Fruit fly (Drosophila melanogaster) whole organism, embryonic: Measurements from ENCODE around the gene CG34282.

Experiments used
- C15 ChIP-seq: fragments of 200-800 bp; sonication (Bioruptor generic); IDR thresholded peaks from 3 replicates; pipeline ENCODE4 v1.3.6; 2022; ENCODE audit warnings: missing biosample characterization, missing genetic modification characterization
- CG10267 ChIP-seq: fragments of 200-800 bp; sonication (Bioruptor generic); optimal IDR thresholded peaks from 2 replicates; lab custom pipeline; 2018; ENCODE audit warnings: missing biosample characterization, mild to moderate bottlenecking, missing genetic modification characterization, moderate library complexity
- CG10274 ChIP-seq: fragments of 200-800 bp; sonication (Bioruptor generic); optimal IDR thresholded peaks from 3 replicates; lab custom pipeline; 2017; ENCODE audit warnings: missing biosample characterization, mild to moderate bottlenecking, missing genetic modification characterization
- CG11398 ChIP-seq: fragments of 200-800 bp; sonication (Bioruptor generic); optimal IDR thresholded peaks from 2 replicates; lab custom pipeline; 2016; ENCODE audit warnings: missing biosample characterization, missing genetic modification characterization
- CG12155 ChIP-seq: fragments of 200-800 bp; sonication (Bioruptor generic); optimal IDR thresholded peaks from 3 replicates; lab custom pipeline; 2016; ENCODE audit warnings: missing biosample characterization, missing genetic modification characterization
- CG12299 ChIP-seq: fragments of 200-800 bp; sonication (Bioruptor generic); optimal IDR thresholded peaks from 2 replicates; lab custom pipeline; 2018; ENCODE audit warnings: missing biosample characterization, mild to moderate bottlenecking, missing genetic modification characterization
- CG12942 ChIP-seq: fragments of 200-800 bp; sonication (Bioruptor generic); optimal IDR thresholded peaks from 3 replicates; lab custom pipeline; 2016; ENCODE audit warnings: missing biosample characterization, missing genetic modification characterization
- CG14667 ChIP-seq: fragments of 200-800 bp; sonication (Bioruptor generic); IDR thresholded peaks from 2 replicates; pipeline ENCODE4 v1.3.6; 2022; ENCODE audit warnings: missing biosample characterization, missing genetic modification characterization
- CG15696 ChIP-seq: fragments of 200-800 bp; sonication (Bioruptor generic); optimal IDR thresholded peaks from 2 replicates; lab custom pipeline; 2019; ENCODE audit warnings: missing biosample characterization, mild to moderate bottlenecking, missing genetic modification characterization, moderate library complexity
- CG18599 ChIP-seq: fragments of 200-800 bp; sonication (Bioruptor generic); optimal IDR thresholded peaks from 3 replicates; lab custom pipeline; 2017; ENCODE audit warnings: missing biosample characterization, missing genetic modification characterization, mild to moderate bottlenecking, moderate library complexity, missing genetic modification reagents
- CG18619 ChIP-seq: fragments of 200-800 bp; sonication (Bioruptor generic); optimal IDR thresholded peaks from 3 replicates; lab custom pipeline; 2017; ENCODE audit warnings: missing biosample characterization, mild to moderate bottlenecking, missing genetic modification characterization
- CG2875 ChIP-seq: fragments of 200-800 bp; sonication (Bioruptor generic); optimal IDR thresholded peaks from 2 replicates; lab custom pipeline; 2017; ENCODE audit warnings: missing biosample characterization, mild to moderate bottlenecking, missing genetic modification characterization, missing genetic modification reagents
- CG2889 ChIP-seq: fragments of 200-800 bp; sonication (Bioruptor generic); IDR thresholded peaks from 3 replicates; pipeline ENCODE4 v1.3.6; 2022; ENCODE audit warnings: missing biosample characterization, missing genetic modification characterization
- CG34422 ChIP-seq: fragments of 200-800 bp; sonication (Bioruptor generic); IDR thresholded peaks from 3 replicates; pipeline ENCODE4 v1.3.6; 2022; ENCODE audit warnings: missing biosample characterization, missing genetic modification characterization
- CG4820 ChIP-seq: fragments of 200-800 bp; sonication (Bioruptor generic); optimal IDR thresholded peaks from 3 replicates; lab custom pipeline; 2016; ENCODE audit warnings: missing biosample characterization, missing genetic modification characterization
- CG6254 ChIP-seq: fragments of 200-800 bp; sonication (Bioruptor generic); optimal IDR thresholded peaks from 3 replicates; lab custom pipeline; 2017; ENCODE audit warnings: mild to moderate bottlenecking, missing biosample characterization, missing genetic modification reagents, missing genetic modification characterization
- CG8478 ChIP-seq: fragments of >200 bp; optimal IDR thresholded peaks from 2 replicates; lab custom pipeline; 2018
- CG8765 ChIP-seq: fragments of 200-800 bp; sonication (Bioruptor generic); IDR thresholded peaks from 2 replicates; pipeline ENCODE4 v1.3.6; 2022; ENCODE audit warnings: missing biosample characterization, missing genetic modification characterization
- CG9727 ChIP-seq: fragments of 200-800 bp; sonication (Bioruptor generic); optimal IDR thresholded peaks from 3 replicates; lab custom pipeline; 2017; ENCODE audit warnings: missing biosample characterization, mild to moderate bottlenecking, missing genetic modification characterization
- CrebB ChIP-seq: fragments of 200-800 bp; sonication (Bioruptor generic); optimal IDR thresholded peaks from 3 replicates; lab custom pipeline; 2018; ENCODE audit warnings: missing biosample characterization, mild to moderate bottlenecking, missing genetic modification characterization
- HLH54F ChIP-seq: fragments of 200-800 bp; sonication (Bioruptor generic); optimal IDR thresholded peaks from 3 replicates; lab custom pipeline; 2016; ENCODE audit warnings: missing biosample characterization, missing genetic modification characterization
- HLHmδ ChIP-seq: fragments of 200-800 bp; sonication (Bioruptor generic); optimal IDR thresholded peaks from 2 replicates; lab custom pipeline; 2018; ENCODE audit warnings: missing biosample characterization, mild to moderate bottlenecking, missing genetic modification characterization, moderate library complexity
- Kr ChIP-seq: fragments of 200-800 bp; sonication (Bioruptor generic); optimal IDR thresholded peaks from 2 replicates; lab custom pipeline; 2017; ENCODE audit warnings: missing biosample characterization, mild to moderate bottlenecking, missing genetic modification characterization
- Max ChIP-seq: fragments of 200-800 bp; sonication (Bioruptor generic); optimal IDR thresholded peaks from 2 replicates; lab custom pipeline; 2016; ENCODE audit warnings: missing biosample characterization, mild to moderate bottlenecking, missing genetic modification characterization
- Meics ChIP-seq: fragments of 200-800 bp; sonication (Bioruptor generic); optimal IDR thresholded peaks from 2 replicates; lab custom pipeline; 2017; ENCODE audit warnings: missing biosample characterization, mild to moderate bottlenecking, missing genetic modification characterization
- Nf-YA ChIP-seq: fragments of 200-800 bp; sonication (Bioruptor generic); IDR thresholded peaks from 2 replicates; pipeline ENCODE4 v1.3.6; 2022; ENCODE audit warnings: missing biosample characterization, missing genetic modification characterization
- Pdp1 ChIP-seq, 2 experiments: fragments of 200-800 bp; sonication (Bioruptor generic); optimal IDR thresholded peaks; 3 replicates each; lab custom pipeline; 2016; ENCODE audit warnings: missing biosample characterization in 2 of 2, missing genetic modification characterization in 2 of 2, mild to moderate bottlenecking in 1 of 2, moderate library complexity in 1 of 2
- Sox102F ChIP-seq: fragments of 200-800 bp; sonication (Bioruptor generic); optimal IDR thresholded peaks from 2 replicates; lab custom pipeline; 2018; ENCODE audit warnings: missing biosample characterization, mild to moderate bottlenecking, missing genetic modification characterization, moderate library complexity
- Sry-δ ChIP-seq: fragments of 200-800 bp; sonication (Bioruptor generic); optimal IDR thresholded peaks from 2 replicates; lab custom pipeline; 2016; ENCODE audit warnings: missing biosample characterization, missing genetic modification characterization
- Taf1 ChIP-seq: fragments of 200-800 bp; sonication (Bioruptor generic); IDR thresholded peaks from 2 replicates; pipeline ENCODE4 v1.3.6; 2022; ENCODE audit warnings: missing biosample characterization, missing genetic modification characterization
- amos ChIP-seq: fragments of 200-800 bp; sonication (Bioruptor generic); IDR thresholded peaks from 2 replicates; pipeline ENCODE4 v1.3.6; 2022; ENCODE audit warnings: missing biosample characterization, missing genetic modification characterization; ENCODE audit not compliant: partially characterized antibody
- caup ChIP-seq: fragments of 200-800 bp; sonication (Bioruptor generic); optimal IDR thresholded peaks from 3 replicates; lab custom pipeline; 2017; ENCODE audit warnings: missing biosample characterization, mild to moderate bottlenecking, missing genetic modification characterization, moderate library complexity; ENCODE audit not compliant: severe bottlenecking
- chm ChIP-seq: fragments of 200-800 bp; sonication (Bioruptor generic); IDR thresholded peaks from 2 replicates; pipeline ENCODE4 v1.3.6; 2022; ENCODE audit warnings: missing biosample characterization, missing genetic modification characterization
- ci ChIP-seq: fragments of 200-800 bp; sonication (Bioruptor generic); IDR thresholded peaks from 3 replicates; pipeline ENCODE4 v1.3.6; 2022; ENCODE audit warnings: missing biosample characterization, missing genetic modification characterization
- dati ChIP-seq: fragments of 200-800 bp; sonication (Bioruptor generic); IDR thresholded peaks from 2 replicates; pipeline ENCODE4 v1.3.6; 2022; ENCODE audit warnings: missing biosample characterization, missing genetic modification characterization
- fru ChIP-seq: fragments of >200 bp; optimal IDR thresholded peaks from 2 replicates; lab custom pipeline; 2017
- gem ChIP-seq: fragments of 200-800 bp; sonication (Bioruptor generic); optimal IDR thresholded peaks from 2 replicates; lab custom pipeline; 2019; ENCODE audit warnings: missing biosample characterization, mild to moderate bottlenecking, missing genetic modification characterization, moderate library complexity
- gro ChIP-seq: fragments of 200-800 bp; sonication (Bioruptor generic); optimal IDR thresholded peaks from 2 replicates; lab custom pipeline; 2016; ENCODE audit warnings: missing biosample characterization, missing genetic modification characterization
- jumu ChIP-seq: fragments of 200-800 bp; sonication (Bioruptor generic); optimal IDR thresholded peaks from 3 replicates; lab custom pipeline; 2016; ENCODE audit warnings: missing biosample characterization, missing genetic modification characterization
- nmo ChIP-seq: fragments of 200-800 bp; sonication (Bioruptor generic); optimal IDR thresholded peaks from 2 replicates; lab custom pipeline; 2018; ENCODE audit warnings: missing biosample characterization, mild to moderate bottlenecking, missing genetic modification characterization, moderate library complexity
- nom ChIP-seq: fragments of 200-800 bp; sonication (Bioruptor generic); optimal IDR thresholded peaks from 2 replicates; lab custom pipeline; 2017; ENCODE audit warnings: missing biosample characterization, missing genetic modification characterization, mild to moderate bottlenecking, moderate library complexity, missing genetic modification reagents
- otp ChIP-seq: fragments of 200-800 bp; sonication (Bioruptor generic); IDR thresholded peaks from 3 replicates; pipeline ENCODE4, ENCODE4 v1.3.6; 2022; ENCODE audit warnings: missing biosample characterization, missing genetic modification characterization
- pfk ChIP-seq: fragments of 200-800 bp; sonication (Bioruptor generic); optimal IDR thresholded peaks from 2 replicates; lab custom pipeline; 2018; ENCODE audit warnings: missing biosample characterization, mild to moderate bottlenecking, missing genetic modification characterization, moderate library complexity
- pnt ChIP-seq: fragments of 200-800 bp; sonication (Bioruptor generic); optimal IDR thresholded peaks from 3 replicates; lab custom pipeline; 2016; ENCODE audit warnings: missing biosample characterization, missing genetic modification characterization
- ro ChIP-seq: fragments of 200-800 bp; sonication (Bioruptor generic); IDR thresholded peaks from 2 replicates; pipeline ENCODE4 v1.3.6; 2022; ENCODE audit warnings: missing biosample characterization, missing genetic modification characterization
- schlank ChIP-seq: fragments of 200-800 bp; sonication (Bioruptor generic); optimal IDR thresholded peaks from 2 replicates; lab custom pipeline; 2018; ENCODE audit warnings: missing biosample characterization, mild to moderate bottlenecking, missing genetic modification characterization
- slp2 ChIP-seq: fragments of 200-800 bp; sonication (Bioruptor generic); optimal IDR thresholded peaks from 2 replicates; lab custom pipeline; 2016; ENCODE audit warnings: missing biosample characterization, missing genetic modification characterization
- sob ChIP-seq: fragments of 200-800 bp; sonication (Bioruptor generic); IDR thresholded peaks from 2 replicates; pipeline ENCODE4 v1.3.6; 2022; ENCODE audit warnings: missing biosample characterization, missing genetic modification characterization
- tgo ChIP-seq: fragments of 200-800 bp; sonication (Bioruptor generic); IDR thresholded peaks from 3 replicates; pipeline ENCODE4 v1.3.6; 2022; ENCODE audit warnings: missing biosample characterization, missing genetic modification characterization
- trem ChIP-seq: fragments of 200-800 bp; optimal IDR thresholded peaks from 3 replicates; lab custom pipeline; 2019; ENCODE audit warnings: missing biosample characterization, mild to moderate bottlenecking, missing genetic modification characterization, moderate library complexity

CG34282 gene

DNA sequence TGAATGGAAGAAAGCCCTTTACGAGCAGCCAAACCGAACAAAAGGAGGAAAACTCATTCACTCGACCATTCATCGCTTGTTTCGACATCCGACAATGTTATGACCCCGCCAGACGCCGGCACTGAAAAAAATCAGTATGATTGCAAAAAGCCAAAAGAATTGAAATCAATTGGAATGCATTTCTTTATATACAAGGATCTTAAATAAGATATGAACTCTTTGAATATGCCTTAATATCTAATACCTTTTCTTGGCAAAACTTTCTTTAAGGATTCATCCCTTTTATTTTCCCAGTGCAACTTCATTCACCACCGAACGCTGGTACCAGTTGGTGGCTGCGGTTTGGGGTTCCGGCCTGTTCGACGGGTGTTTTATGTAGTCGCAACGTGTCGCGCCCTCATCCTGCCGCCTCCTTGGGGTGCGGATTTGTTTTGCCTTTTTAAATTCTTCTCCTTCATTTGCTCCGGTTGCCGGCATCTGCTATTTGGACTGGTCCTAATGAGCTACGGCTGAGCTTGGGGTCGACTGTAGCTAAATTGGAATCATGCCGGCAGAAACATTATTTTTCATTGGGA lies 24.8 kb downstream of the CG34282 start (continued):
- TF ChIP-seq CG18599 (GFP tag; lab: Kevin White, UChicago): peak; percentile 97
- no peak for TF ChIP-seq fru (lab: Kevin White, UChicago)
- TF ChIP-seq caup (GFP tag; lab: Kevin White, UChicago): peak; percentile 90
- TF ChIP-seq CG6254: peak; percentile 62
- TF ChIP-seq CG12155 (GFP tag; lab: Kevin White, UChicago): peak; percentile 67
- peak; percentile 79 for TF ChIP-seq Nf-YA (GFP tag; lab: Robert Waterston, UW)
- peak; percentile 83 for TF ChIP-seq sob (GFP tag; lab: Robert Waterston, UW)
- TF ChIP-seq nom: peak; percentile 17
- TF ChIP-seq CG18619 (GFP tag; lab: Kevin White, UChicago): peak; percentile 85
- peak; percentile 72 for TF ChIP-seq CG4820 (GFP tag; lab: Kevin White, UChicago)
- peak in 1 of 2 experiments; percentile 83 for TF ChIP-seq Pdp1 (GFP tag; optimal IDR thresholded peaks at IDR 0.05; lab: Kevin White, UChicago)
- TF ChIP-seq CG14667 (GFP tag; lab: Robert Waterston, UW): peak; percentile 66
- peak; percentile 84 for TF ChIP-seq Sox102F (GFP tag; lab: Kevin White, UChicago)
- 0 out of 3 replicates have a peak, but pooled peaks have one; percentile 59 for TF ChIP-seq C15 (GFP tag; lab: Robert Waterston, UW)
- peak; percentile 69; the same call in 2 of the 3 replicates for TF ChIP-seq CG2889 (GFP tag; lab: Robert Waterston, UW)
- TF ChIP-seq pfk (GFP tag; lab: Kevin White, UChicago): no peak
- TF ChIP-seq HLH54F: peak; percentile 76
- no peak for TF ChIP-seq Kr (GFP tag; lab: Kevin White, UChicago)
- peak; percentile 74 for TF ChIP-seq Max (GFP tag; lab: Kevin White, UChicago)
- no peak for TF ChIP-seq CG8478 (lab: Kevin White, UChicago)
- peak; percentile 82 for TF ChIP-seq CG12299 (tag; lab: Kevin White, UChicago)
- peak; percentile 71 for TF ChIP-seq CG2875
- peak; percentile 76 for TF ChIP-seq CG34422 (GFP tag; lab: Robert Waterston, UW)
- TF ChIP-seq HLHmδ (GFP tag; lab: Kevin White, UChicago): no peak
- TF ChIP-seq ro (GFP tag; lab: Robert Waterston, UW): peak; percentile 59; the same call in 1 of the 2 replicates
- peak; percentile 18; the same call in 1 of the 2 replicates for TF ChIP-seq CG8765 (GFP tag; lab: Robert Waterston, UW)
- TF ChIP-seq CG15696 (tag; lab: Kevin White, UChicago): peak; percentile 59
- peak; percentile 60 for TF ChIP-seq CG12942
- TF ChIP-seq CG10274 (GFP tag; lab: Kevin White, UChicago): peak; percentile 36
- TF ChIP-seq pnt (GFP tag; lab: Kevin White, UChicago): peak; percentile 81
- peak; percentile 75 for TF ChIP-seq schlank
- peak; percentile 88 for TF ChIP-seq Meics (GFP tag; lab: Kevin White, UChicago)
- TF ChIP-seq ci (GFP tag; lab: Robert Waterston, UW): peak; percentile 92
- TF ChIP-seq gem (tag; lab: Kevin White, UChicago): peak; percentile 90
- peak; percentile 63 for TF ChIP-seq trem (tag; lab: Kevin White, UChicago)
- peak; percentile 89 for TF ChIP-seq gro (GFP tag; lab: Kevin White, UChicago)
- TF ChIP-seq Taf1 (GFP tag; lab: Robert Waterston, UW): peak; percentile 74
- TF ChIP-seq jumu (GFP tag; lab: Kevin White, UChicago): peak; percentile 34
- TF ChIP-seq otp (GFP tag; lab: Robert Waterston, UW): peak; percentile 63; the same call in 1 of the 3 replicates
- peak; percentile 86 for TF ChIP-seq tgo
- peak; percentile 58 for TF ChIP-seq CG11398 (GFP tag; lab: Kevin White, UChicago)
- TF ChIP-seq amos (GFP tag; lab: Robert Waterston, UW): no peak
- peak; percentile 82 for TF ChIP-seq CG9727 (GFP tag; lab: Kevin White, UChicago)
- TF ChIP-seq slp2 (GFP tag; lab: Kevin White, UChicago): peak; percentile 58
- peak; percentile 86 for TF ChIP-seq nmo (GFP tag; lab: Kevin White, UChicago)
- TF ChIP-seq Sry-δ (GFP tag; lab: Kevin White, UChicago): peak; percentile 41
- TF ChIP-seq dati (GFP tag; lab: Robert Waterston, UW): peak; percentile 63
- TF ChIP-seq CG10267: peak; percentile 76
- peak; percentile 85 for TF ChIP-seq CrebB
- TF ChIP-seq chm (GFP tag; lab: Robert Waterston, UW): peak; percentile 71
